Worm (Caenorhabditis elegans) whole organism, midembryonic: Measurements from ENCODE around the gene grd-7.

ENCODE experiments used
- T22C8.4 ChIP-seq: fragments of 200-800 bp; sonication (Bioruptor generic); IDR thresholded peaks from 2 replicates; pipeline ENCODE4 v1.3.6; 2022; ENCODE audit warnings: missing genetic modification characterization, missing compliant biosample characterization
- cog-1 ChIP-seq: sonication (generic microtip); optimal IDR thresholded peaks from 2 replicates; lab custom pipeline; 2016; ENCODE audit warnings: missing genetic modification characterization, missing compliant biosample characterization
- flt-1 ChIP-seq: fragments of 200-800 bp; sonication (Bioruptor generic); IDR thresholded peaks from 2 replicates; pipeline ENCODE4 v1.3.6; 2022; ENCODE audit warnings: missing genetic modification characterization, missing compliant biosample characterization
- klf-2 ChIP-seq: fragments of 200-800 bp; sonication (Bioruptor generic); conservative IDR thresholded peaks from 2 replicates; pipeline ENCODE4 v1.3.6; 2022; ENCODE audit warnings: missing genetic modification reagents, missing genetic modification characterization, missing compliant biosample characterization
- med-1 ChIP-seq: sonication (generic microtip); optimal IDR thresholded peaks from 2 replicates; lab custom pipeline; 2017; ENCODE audit warnings: missing genetic modification characterization, mild to moderate bottlenecking, missing compliant biosample characterization, antibody characterized with exemption, missing genetic modification reagents; ENCODE audit not compliant: insufficient read depth
- ref-1 ChIP-seq: fragments of 200-800 bp; sonication (Bioruptor generic); conservative IDR thresholded peaks from 2 replicates; pipeline ENCODE4 v1.3.6; 2022; ENCODE audit warnings: missing genetic modification reagents, missing genetic modification characterization, missing compliant biosample characterization
- tab-1 ChIP-seq: fragments of 200-800 bp; sonication (Bioruptor generic); IDR thresholded peaks from 2 replicates; pipeline ENCODE4 v1.3.6; 2022; ENCODE audit warnings: missing genetic modification characterization, missing compliant biosample characterization
- ztf-29 ChIP-seq: fragments of 200-800 bp; sonication (Bioruptor generic); IDR thresholded peaks from 2 replicates; pipeline ENCODE4 v1.3.6; 2022; ENCODE audit warnings: missing genetic modification reagents, missing genetic modification characterization, missing compliant biosample characterization

ce11 chrX:7305520-7306186 lies 36.4 kb upstream of the grd-7 start, which contains the start of gene sur-5:
- TF ChIP-seq ref-1 (GFP tag; lab: Robert Waterston, UW) (no peak), klf-2 (GFP tag; lab: Robert Waterston, UW) (no peak), tab-1 (GFP tag; lab: Robert Waterston, UW) (no peak), flt-1 (GFP tag; lab: Robert Waterston, UW) (no peak), cog-1 (tag; lab: Kevin White, UChicago) (no peak), ztf-29 (GFP tag; lab: Robert Waterston, UW) (no peak), T22C8.4 (GFP tag; lab: Robert Waterston, UW) (no peak), med-1 (GFP tag; lab: Kevin White, UChicago) (no peak)
